Worm (Caenorhabditis elegans) whole organism, L4/young adult: Measurements from ENCODE around the gene rsu-1.
"Not testable (repeated sequence)": the region's sequence is repeated elsewhere in the genome, so short reads cannot be mapped to it uniquely, and the experiment has no call there.

ENCODE experiments used
- W03F9.2 ChIP-seq: fragments of 150-350 bp; optimal IDR thresholded peaks from 2 replicates; lab custom pipeline; 2014; ENCODE audit warnings: missing biosample characterization, missing genetic modification characterization
- dao-5 ChIP-seq: sonication (generic microtip); optimal IDR thresholded peaks from 2 replicates; lab custom pipeline; 2016; ENCODE audit warnings: missing genotype, missing genetic modification characterization, moderate library complexity, missing compliant biosample characterization
- him-1 ChIP-seq: sonication (generic microtip); optimal IDR thresholded peaks from 2 replicates; lab custom pipeline; 2016; ENCODE audit warnings: missing genotype, missing genetic modification reagents, missing genetic modification characterization, missing compliant biosample characterization

- not testable (repeated sequence) for TF ChIP-seq him-1, dao-5, W03F9.2 (tag; lab: Kevin White, UChicago)
Observed at ce11 chrIII:3453486-3453885, 18.3 kb upstream of the rsu-1 start, which contains the start of gene C34C12.2.
